Worm (Caenorhabditis elegans): ENCODE results near the gene C13G3.12.

DNA sequence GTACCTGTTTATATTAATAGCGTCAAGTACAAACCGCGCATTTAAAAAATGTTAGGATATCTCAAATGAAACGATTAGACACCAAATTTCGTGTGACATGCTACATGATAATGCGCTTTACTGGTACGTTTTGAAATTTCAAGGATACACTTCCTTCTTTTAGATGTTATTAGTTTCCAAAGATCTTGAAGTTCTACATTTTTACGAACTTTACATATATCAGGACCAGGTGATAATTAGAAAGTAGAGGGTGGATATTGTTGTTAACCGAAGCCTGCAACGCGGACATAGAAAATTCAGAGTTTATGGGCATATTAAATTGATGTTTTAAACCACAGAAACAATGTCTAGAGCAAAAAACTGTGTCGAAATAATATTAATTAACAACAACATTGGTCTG lies 9.5 kb downstream of the C13G3.12 start:
- TF ChIP-seq nhr-12 (tag; optimal IDR thresholded peaks at IDR 0.05) (no peak), nhr-6 (tag; optimal IDR thresholded peaks at IDR 0.05) (no peak), ztf-11 (tag; optimal IDR thresholded peaks at IDR 0.05) (no peak), fos-1 (tag; optimal IDR thresholded peaks at IDR 0.05) (no peak), blmp-1 (tag; optimal IDR thresholded peaks at IDR 0.05; ENCODE audit: insufficient read depth) (no peak), nhr-23 (tag; optimal IDR thresholded peaks at IDR 0.05) (no peak), nhr-11 (tag; optimal IDR thresholded peaks at IDR 0.05) (no peak), ztf-1 (GFP tag; conservative IDR thresholded peaks at IDR 0.05) (no peak), unc-62 (GFP tag; optimal IDR thresholded peaks at IDR 0.05) (no peak), nhr-237 (tag; optimal IDR thresholded peaks at IDR 0.05) (no peak), C34F6.9 (tag; optimal IDR thresholded peaks at IDR 0.05) (no peak), R02D3.7 (tag; optimal IDR thresholded peaks at IDR 0.05) (no peak), ztf-4 (tag; optimal IDR thresholded peaks at IDR 0.05) (no peak), nhr-25 (tag; optimal IDR thresholded peaks at IDR 0.05) (no peak)
